Worm (Caenorhabditis elegans) whole organism, mixed stage, embryonic: ENCODE results near the gene C03F11.2.

ENCODE experiments used
- blmp-1 ChIP-seq: fragments of 150-350 bp; optimal IDR thresholded peaks from 2 replicates; lab custom pipeline; 2014; ENCODE audit warnings: missing biosample characterization, missing genetic modification characterization
- lin-13 ChIP-seq: fragments of 150-350 bp; optimal IDR thresholded peaks from 2 replicates; lab custom pipeline; 2014; ENCODE audit warnings: missing biosample characterization, missing genetic modification characterization
- nhr-237 ChIP-seq: fragments of 150-350 bp; optimal IDR thresholded peaks from 2 replicates; lab custom pipeline; 2014; ENCODE audit warnings: missing biosample characterization, missing genetic modification characterization
- unc-39 ChIP-seq: fragments of 150-350 bp; optimal IDR thresholded peaks from 2 replicates; lab custom pipeline; 2014; ENCODE audit warnings: missing biosample characterization, missing genetic modification characterization

DNA sequence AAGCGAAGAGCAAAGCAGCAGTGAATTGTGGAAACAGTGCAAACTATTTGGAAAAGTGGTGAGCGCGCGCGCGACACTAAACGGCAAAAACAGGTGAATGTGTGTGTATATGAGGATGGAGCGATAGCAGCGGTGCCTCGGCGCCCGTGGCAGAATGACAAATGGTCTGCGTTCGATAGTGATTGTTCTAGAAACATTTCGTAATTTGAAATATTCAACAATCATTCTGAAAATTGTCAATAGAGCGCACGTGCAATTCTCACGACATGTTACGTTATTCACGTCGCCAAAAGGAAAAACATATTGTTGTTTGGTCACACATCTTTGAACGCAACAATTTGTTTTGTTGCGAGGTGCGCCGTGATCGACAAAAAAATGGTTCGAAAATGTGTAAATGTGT lies 41.9 kb downstream of the C03F11.2 start:
- TF ChIP-seq nhr-237 (tag; lab: Kevin White, UChicago) (no peak), blmp-1 (tag; lab: Kevin White, UChicago) (no peak), unc-39 (tag; lab: Kevin White, UChicago) (no peak), lin-13 (tag; lab: Kevin White, UChicago) (no peak)
